Fruit fly (Drosophila melanogaster): Measurements from ENCODE around the gene CG10340.

CG10340 gene

DNA sequence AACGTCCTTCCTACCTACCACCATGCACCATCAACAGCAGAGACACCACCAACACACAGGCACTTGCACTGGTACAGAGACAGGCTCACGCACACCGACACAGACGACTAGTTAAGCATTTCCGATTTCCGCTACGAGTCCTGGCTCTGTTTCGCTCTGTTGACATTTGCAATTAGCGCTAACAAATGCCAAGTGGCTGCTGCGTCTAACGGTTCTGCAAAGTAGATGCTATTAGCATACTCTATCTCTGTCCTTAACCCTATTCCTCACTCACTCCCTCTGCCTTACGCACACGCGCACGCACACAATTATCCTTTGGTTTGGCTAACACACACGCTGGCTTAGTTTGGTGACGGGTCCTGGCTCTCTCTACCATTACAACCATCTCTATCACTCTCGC, 43.7 kb downstream of the CG10340 start:
- no peak for TF ChIP-seq D1 (tag; optimal IDR thresholded peaks at IDR 0.05)
- TF ChIP-seq CG15710 (tag; optimal IDR thresholded peaks at IDR 0.05), result no peak
- TF ChIP-seq EcR (GFP tag; optimal IDR thresholded peaks at IDR 0.05), result no peak
- TF ChIP-seq Snoo (tag; optimal IDR thresholded peaks at IDR 0.05), result no peak
- no peak for TF ChIP-seq CG13204 (GFP tag; optimal IDR thresholded peaks at IDR 0.05)
- TF ChIP-seq gl (tag; optimal IDR thresholded peaks at IDR 0.05), result no peak
- no peak for TF ChIP-seq rn (GFP tag; IDR thresholded peaks at IDR 0.05)
- no peak for TF ChIP-seq CG17806 (tag; optimal IDR thresholded peaks at IDR 0.05)
- TF ChIP-seq Ets98B (GFP tag; IDR thresholded peaks at IDR 0.05), result no peak
- TF ChIP-seq CG34367 (tag; optimal IDR thresholded peaks at IDR 0.05), result no peak
- no peak for TF ChIP-seq CG8301 (tag; optimal IDR thresholded peaks at IDR 0.05)
- TF ChIP-seq CG12605 (GFP tag; IDR thresholded peaks at IDR 0.05), result no peak
- no peak for TF ChIP-seq Pif1A (GFP tag; optimal IDR thresholded peaks at IDR 0.05)
- TF ChIP-seq fd96Ca (GFP tag; IDR thresholded peaks at IDR 0.05), result no peak
- TF ChIP-seq CG8159 (tag; optimal IDR thresholded peaks at IDR 0.05), result no peak
- TF ChIP-seq CG10348 (GFP tag; IDR thresholded peaks at IDR 0.05), result no peak
- TF ChIP-seq CG4496 (GFP tag; IDR thresholded peaks at IDR 0.05), result no peak
- TF ChIP-seq Pif1B (GFP tag; optimal IDR thresholded peaks at IDR 0.05), result no peak
- no peak for TF ChIP-seq CG32121 (GFP tag; IDR thresholded peaks at IDR 0.05)

DNA sequence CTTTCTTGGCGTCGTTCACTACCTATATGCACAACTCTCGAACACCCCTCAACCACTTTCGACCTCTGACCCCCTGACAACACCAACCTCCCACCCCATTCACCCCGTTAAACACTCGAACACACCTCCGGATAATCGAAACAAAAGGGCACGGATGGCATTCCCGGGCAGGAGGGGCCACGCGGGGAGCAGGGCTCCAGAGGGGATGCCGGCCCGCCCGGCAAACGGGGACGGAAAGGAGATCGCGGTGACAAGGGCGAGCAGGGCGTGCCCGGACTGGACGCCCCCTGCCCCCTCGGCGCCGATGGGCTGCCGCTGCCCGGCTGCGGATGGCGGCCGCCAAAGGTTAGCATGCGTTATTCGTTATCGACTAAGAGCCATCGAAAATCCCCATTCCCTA, 44.9 kb downstream of the CG10340 start:
- TF ChIP-seq D1 (tag; optimal IDR thresholded peaks at IDR 0.05), result no peak
- no peak for TF ChIP-seq CG4496 (GFP tag; IDR thresholded peaks at IDR 0.05)
- no peak for TF ChIP-seq Ets98B (GFP tag; IDR thresholded peaks at IDR 0.05)
- no peak for TF ChIP-seq CG34367 (tag; optimal IDR thresholded peaks at IDR 0.05)
- no peak for TF ChIP-seq rn (GFP tag; IDR thresholded peaks at IDR 0.05)
- TF ChIP-seq CG12605 (GFP tag; IDR thresholded peaks at IDR 0.05), result no peak
- TF ChIP-seq gl (tag; optimal IDR thresholded peaks at IDR 0.05), result no peak
- TF ChIP-seq Pif1B (GFP tag; optimal IDR thresholded peaks at IDR 0.05), result no peak
- TF ChIP-seq CG32121 (GFP tag; IDR thresholded peaks at IDR 0.05), result no peak

DNA sequence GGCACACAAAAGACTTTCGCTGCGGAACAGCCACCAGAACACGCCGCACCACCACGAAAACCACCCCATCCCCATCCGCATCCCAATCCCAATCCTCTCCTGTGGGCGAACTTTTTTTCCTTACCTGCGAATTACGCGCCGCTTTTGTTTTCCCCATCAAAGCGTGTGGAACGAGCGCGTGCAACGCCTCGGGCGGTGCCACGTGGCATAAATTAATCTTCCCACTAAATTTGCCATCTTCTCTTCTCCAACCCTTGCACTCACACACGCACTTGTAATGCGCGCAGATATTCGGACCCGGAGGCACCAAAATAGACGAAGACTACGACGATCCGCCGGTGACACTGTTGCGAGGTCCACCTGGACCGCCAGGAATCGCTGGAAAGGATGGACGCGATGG, 49.4 kb downstream of the CG10340 start:
- TF ChIP-seq Ets98B (GFP tag; IDR thresholded peaks at IDR 0.05) (no peak), CG34367 (tag; optimal IDR thresholded peaks at IDR 0.05) (no peak), rn (GFP tag; IDR thresholded peaks at IDR 0.05) (no peak), CG15710 (tag; optimal IDR thresholded peaks at IDR 0.05) (no peak), CG8301 (tag; optimal IDR thresholded peaks at IDR 0.05) (no peak), CG14655 (GFP tag; optimal IDR thresholded peaks at IDR 0.05) (no peak), CG4496 (GFP tag; IDR thresholded peaks at IDR 0.05) (no peak), CG12605 (GFP tag; IDR thresholded peaks at IDR 0.05) (no peak), CG13204 (GFP tag; optimal IDR thresholded peaks at IDR 0.05) (no peak), gl (tag; optimal IDR thresholded peaks at IDR 0.05) (no peak)
